Fruit fly (Drosophila melanogaster) whole organism, embryonic: ENCODE measurements around the gene elfless.

Source experiments
- CG13424 ChIP-seq: fragments of 200-800 bp; sonication (Bioruptor generic); optimal IDR thresholded peaks from 2 replicates; lab custom pipeline; 2019; ENCODE audit warnings: missing biosample characterization, mild to moderate bottlenecking, missing genetic modification characterization, moderate library complexity
- CG13624 ChIP-seq: fragments of 200-800 bp; sonication (Bioruptor generic); optimal IDR thresholded peaks from 2 replicates; lab custom pipeline; 2016; ENCODE audit warnings: missing biosample characterization, missing genetic modification characterization
- CG14860 ChIP-seq: fragments of 200-800 bp; sonication (Bioruptor generic); IDR thresholded peaks from 3 replicates; pipeline ENCODE4 v1.3.6; 2022; ENCODE audit warnings: missing biosample characterization, missing genetic modification characterization; ENCODE audit not compliant: partially characterized antibody
- CG30020 ChIP-seq: fragments of 200-800 bp; optimal IDR thresholded peaks from 2 replicates; lab custom pipeline; 2019; ENCODE audit warnings: missing biosample characterization, mild to moderate bottlenecking, missing genetic modification characterization, moderate library complexity
- CG31388 ChIP-seq: fragments of 200-800 bp; sonication (Bioruptor generic); optimal IDR thresholded peaks from 2 replicates; lab custom pipeline; 2016; ENCODE audit warnings: missing biosample characterization, missing genetic modification characterization
- CG8478 ChIP-seq: fragments of >200 bp; optimal IDR thresholded peaks from 2 replicates; lab custom pipeline; 2018
- D ChIP-seq, 2 experiments: fragments of 200-800 bp in 1 of 2; fragments of >200 bp in 1 of 2; sonication (Bioruptor generic) in 1 of 2; optimal IDR thresholded peaks; 2 replicates in 1 of 2; 3 replicates in 1 of 2; lab custom pipeline; 2017; ENCODE audit warnings: mild to moderate bottlenecking in 1 of 2, missing biosample characterization in 1 of 2, missing genetic modification characterization in 1 of 2, missing genetic modification reagents in 1 of 2
- Hr78 ChIP-seq, 2 experiments: fragments of 200-800 bp in 1 of 2; fragments of >200 bp in 1 of 2; sonication (Bioruptor generic) in 1 of 2; optimal IDR thresholded peaks; 2 replicates each; lab custom pipeline; 2017 to 2019; ENCODE audit warnings: missing biosample characterization in 2 of 2, missing genetic modification characterization in 2 of 2, mild to moderate bottlenecking in 1 of 2, moderate library complexity in 1 of 2
- cas ChIP-seq: fragments of 200-800 bp; sonication (Bioruptor generic); IDR thresholded peaks from 2 replicates; pipeline ENCODE4 v1.3.6; 2022; ENCODE audit warnings: missing biosample characterization, missing genetic modification characterization
- eve ChIP-seq, 2 experiments: fragments of >200 bp; optimal IDR thresholded peaks; 2 replicates each; lab custom pipeline; 2017; ENCODE audit warnings: missing biosample characterization in 2 of 2, missing genetic modification characterization in 2 of 2
- gt ChIP-seq: fragments of 200-800 bp; sonication (Bioruptor generic); IDR thresholded peaks from 2 replicates; pipeline ENCODE4 v1.3.6; 2022; ENCODE audit warnings: missing biosample characterization, missing genetic modification characterization

DNA sequence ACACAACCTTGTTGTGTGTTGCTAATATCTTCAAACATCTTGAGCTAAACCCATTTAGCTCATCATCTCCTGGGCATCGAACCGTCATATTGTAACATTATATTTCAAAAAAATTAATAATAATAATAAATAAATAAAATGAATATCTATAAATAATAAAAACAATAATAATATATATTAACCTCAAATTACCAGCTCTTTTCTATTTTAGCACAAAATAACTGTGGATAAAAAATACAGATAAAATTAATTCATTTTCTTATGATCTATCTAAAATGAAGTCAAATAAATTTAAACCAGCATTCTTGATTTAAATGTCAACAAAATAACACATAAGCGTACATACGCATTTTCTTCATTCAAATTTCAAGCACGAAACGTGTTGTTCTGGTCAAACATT is 4.2 kb downstream of the elfless start, which contains the start of gene CG42659:
- TF ChIP-seq CG30020 (tag; lab: Kevin White, UChicago), result no peak
- TF ChIP-seq CG8478 (lab: Kevin White, UChicago), result no peak
- no peak for TF ChIP-seq CG14860
- TF ChIP-seq eve (GFP tag; optimal IDR thresholded peaks at IDR 0.05; lab: Kevin White, UChicago), result no peak
- no peak for TF ChIP-seq gt (GFP tag; lab: Robert Waterston, UW)
- TF ChIP-seq cas (GFP tag; lab: Robert Waterston, UW), result no peak
- no peak for TF ChIP-seq CG31388
- no peak for TF ChIP-seq D (optimal IDR thresholded peaks at IDR 0.05; lab: Kevin White, UChicago)
- no peak for TF ChIP-seq D (GFP tag; optimal IDR thresholded peaks at IDR 0.05; lab: Kevin White, UChicago)
- TF ChIP-seq CG13424 (tag; lab: Kevin White, UChicago), result no peak
- TF ChIP-seq Hr78 (GFP tag; optimal IDR thresholded peaks at IDR 0.05; lab: Kevin White, UChicago), result no peak
- TF ChIP-seq CG13624 (GFP tag; lab: Kevin White, UChicago), result no peak
